Worm (Caenorhabditis elegans) whole organism, late embryonic: ENCODE measurements around the gene F12A10.9.

Experiments used
- C08G9.2 ChIP-seq: sonication (generic microtip); optimal IDR thresholded peaks from 2 replicates; lab custom pipeline; 2016; ENCODE audit warnings: mild to moderate bottlenecking, missing genetic modification characterization, moderate library complexity, missing compliant biosample characterization
- K09A11.1 ChIP-seq: sonication (generic microtip); optimal IDR thresholded peaks from 2 replicates; lab custom pipeline; 2017; ENCODE audit warnings: antibody characterized with exemption, mild to moderate bottlenecking, missing genetic modification characterization, missing compliant biosample characterization; ENCODE audit not compliant: insufficient read depth
- Y22D7AL.16 ChIP-seq: sonication (generic microtip); optimal IDR thresholded peaks from 2 replicates; lab custom pipeline; 2016; ENCODE audit warnings: missing genetic modification characterization, missing compliant biosample characterization
- ama-1 ChIP-seq: fragments of 150-350 bp; optimal IDR thresholded peaks from 2 replicates; lab custom pipeline; 2014
- ceh-24 ChIP-seq: sonication (generic microtip); optimal IDR thresholded peaks from 2 replicates; lab custom pipeline; 2016; ENCODE audit warnings: mild to moderate bottlenecking, missing genetic modification characterization, missing compliant biosample characterization
- ceh-31 ChIP-seq: sonication (generic microtip); optimal IDR thresholded peaks from 2 replicates; lab custom pipeline; 2016; ENCODE audit warnings: missing genetic modification characterization, missing compliant biosample characterization
- ceh-34 ChIP-seq: sonication (generic microtip); optimal IDR thresholded peaks from 2 replicates; lab custom pipeline; 2016; ENCODE audit warnings: mild to moderate bottlenecking, missing genetic modification characterization, missing compliant biosample characterization
- ceh-6 ChIP-seq: fragments of 200-800 bp; sonication (Bioruptor generic); optimal IDR thresholded peaks from 2 replicates; lab custom pipeline; 2018; ENCODE audit warnings: mild to moderate bottlenecking, missing genetic modification characterization, missing compliant biosample characterization
- dmd-4 ChIP-seq: sonication (generic microtip); optimal IDR thresholded peaks from 2 replicates; lab custom pipeline; 2016; ENCODE audit warnings: borderline replicate concordance, missing genetic modification characterization, missing compliant biosample characterization
- elt-2 ChIP-seq: sonication (generic microtip); optimal IDR thresholded peaks from 2 replicates; lab custom pipeline; 2016; ENCODE audit warnings: missing genetic modification reagents, missing genetic modification characterization, missing compliant biosample characterization
- elt-4 ChIP-seq: sonication (generic microtip); optimal IDR thresholded peaks from 2 replicates; lab custom pipeline; 2016; ENCODE audit warnings: missing genetic modification characterization, missing compliant biosample characterization
- ets-4 ChIP-seq: sonication (generic microtip); optimal IDR thresholded peaks from 2 replicates; lab custom pipeline; 2016; ENCODE audit warnings: missing genetic modification characterization, missing compliant biosample characterization
- eyg-1 ChIP-seq: sonication (generic microtip); optimal IDR thresholded peaks from 2 replicates; lab custom pipeline; 2016; ENCODE audit warnings: missing genotype, missing genetic modification characterization, missing compliant biosample characterization
- fkh-6 ChIP-seq: sonication (generic microtip); optimal IDR thresholded peaks from 2 replicates; lab custom pipeline; 2016; ENCODE audit warnings: missing genetic modification characterization, missing compliant biosample characterization
- gmeb-2 ChIP-seq: sonication (generic microtip); optimal IDR thresholded peaks from 2 replicates; lab custom pipeline; 2016; ENCODE audit warnings: missing genetic modification characterization, inconsistent platforms, missing compliant biosample characterization
- hlh-13 ChIP-seq: fragments of 200-800 bp; sonication (Bioruptor generic); optimal IDR thresholded peaks from 2 replicates; lab custom pipeline; 2018; ENCODE audit warnings: mild to moderate bottlenecking, missing genetic modification characterization, missing compliant biosample characterization
- hlh-15 ChIP-seq: sonication (generic microtip); optimal IDR thresholded peaks from 2 replicates; lab custom pipeline; 2016; ENCODE audit warnings: missing genetic modification characterization, missing compliant biosample characterization
- mec-3 ChIP-seq: sonication (generic microtip); optimal IDR thresholded peaks from 2 replicates; lab custom pipeline; 2016; ENCODE audit warnings: borderline replicate concordance, missing genetic modification characterization, missing compliant biosample characterization
- nfya-1 ChIP-seq: sonication (generic microtip); optimal IDR thresholded peaks from 2 replicates; lab custom pipeline; 2017; ENCODE audit warnings: missing genetic modification characterization, mild to moderate bottlenecking, missing compliant biosample characterization, antibody characterized with exemption, moderate library complexity
- nhr-232 ChIP-seq: sonication (generic microtip); optimal IDR thresholded peaks from 2 replicates; lab custom pipeline; 2016; ENCODE audit warnings: missing genetic modification characterization, missing compliant biosample characterization
- npax-4 ChIP-seq: sonication (generic microtip); optimal IDR thresholded peaks from 2 replicates; lab custom pipeline; 2016; ENCODE audit warnings: missing genetic modification characterization, missing compliant biosample characterization
- pat-9 ChIP-seq: fragments of 200-800 bp; sonication (Bioruptor generic); optimal IDR thresholded peaks from 2 replicates; lab custom pipeline; 2018; ENCODE audit warnings: mild to moderate bottlenecking, missing genetic modification characterization, moderate library complexity, missing compliant biosample characterization
- pax-1 ChIP-seq: fragments of 150-350 bp; optimal IDR thresholded peaks from 2 replicates; lab custom pipeline; 2014; ENCODE audit warnings: missing biosample characterization, missing genetic modification characterization
- pha-2 ChIP-seq: sonication (generic microtip); optimal IDR thresholded peaks from 2 replicates; lab custom pipeline; 2017; ENCODE audit warnings: mild to moderate bottlenecking, missing genetic modification characterization, missing compliant biosample characterization
- pha-4 ChIP-seq: fragments of 150-350 bp; optimal IDR thresholded peaks from 2 replicates; lab custom pipeline; 2018; ENCODE audit warnings: missing biosample characterization, missing genetic modification reagents, missing genetic modification characterization
- pqm-1 ChIP-seq: sonication (generic microtip); optimal IDR thresholded peaks from 2 replicates; lab custom pipeline; 2016; ENCODE audit warnings: missing genetic modification characterization, missing compliant biosample characterization
- pros-1 ChIP-seq: fragments of 150-350 bp; optimal IDR thresholded peaks from 2 replicates; lab custom pipeline; 2014; ENCODE audit warnings: missing biosample characterization, missing genetic modification reagents, missing genetic modification characterization
- ref-2 ChIP-seq: sonication (generic microtip); optimal IDR thresholded peaks from 2 replicates; lab custom pipeline; 2016; ENCODE audit warnings: missing genetic modification characterization, missing compliant biosample characterization
- sdc-2 ChIP-seq: sonication (generic microtip); optimal IDR thresholded peaks from 2 replicates; lab custom pipeline; 2016; ENCODE audit warnings: missing genotype, missing genetic modification characterization, missing compliant biosample characterization
- syd-9 ChIP-seq: sonication (generic microtip); optimal IDR thresholded peaks from 2 replicates; lab custom pipeline; 2016; ENCODE audit warnings: mild to moderate bottlenecking, missing genetic modification characterization, moderate library complexity, missing compliant biosample characterization
- unc-55 ChIP-seq: sonication (generic microtip); optimal IDR thresholded peaks from 2 replicates; lab custom pipeline; 2017; ENCODE audit warnings: missing biosample characterization, missing genetic modification reagents, missing genetic modification characterization
- unc-86 ChIP-seq: sonication (generic microtip); optimal IDR thresholded peaks from 2 replicates; lab custom pipeline; 2016; ENCODE audit warnings: missing genetic modification characterization, missing compliant biosample characterization

Gene F12A10.9

ce11 chrII:5521411-5521810, 22.9 kb downstream of the F12A10.9 start, which contains the start of gene ZK177.12:
TSS of gene ZK177.12 (plus strand) at chrII:5521711.
- TF ChIP-seq unc-55 (GFP tag; lab: Kevin White, UChicago): no peak
- no peak for TF ChIP-seq ceh-34 (tag; lab: Kevin White, UChicago)
- no peak for TF ChIP-seq syd-9
- no peak for TF ChIP-seq C08G9.2 (tag; lab: Kevin White, UChicago)
- TF ChIP-seq pqm-1 (tag; lab: Kevin White, UChicago): no peak
- TF ChIP-seq dmd-4 (tag; lab: Kevin White, UChicago): no peak
- no peak for TF ChIP-seq ama-1 (lab: Kevin White, UChicago)
- TF ChIP-seq sdc-2 (tag; lab: Kevin White, UChicago): no peak
- TF ChIP-seq npax-4: no peak

- no peak for TF ChIP-seq nfya-1
- TF ChIP-seq npax-4: no peak
- no peak for TF ChIP-seq elt-4 (tag; lab: Kevin White, UChicago)
- TF ChIP-seq, all 69 proteins: peak for 0
Measured at ce11 chrII:5522637-5523036, 24.1 kb downstream of the F12A10.9 start, which contains the start of gene ZK177.11. TSS of gene ZK177.11 (plus strand) at chrII:5522937.

ce11 chrII:5525297-5525696, 26.8 kb downstream of the F12A10.9 start, which contains the start of gene tbx-35:
TSS of gene tbx-35 (minus strand) at chrII:5525397.
- TF ChIP-seq nhr-232 (tag; lab: Kevin White, UChicago) (no peak), ceh-6 (GFP tag; lab: Kevin White, UChicago) (no peak), pqm-1 (tag; lab: Kevin White, UChicago) (no peak)

- TF ChIP-seq pha-4 (tag; lab: Kevin White, UChicago): no peak
- TF ChIP-seq ref-2 (tag; lab: Kevin White, UChicago): no peak
- no peak for TF ChIP-seq sdc-2 (tag; lab: Kevin White, UChicago)
- no peak for TF ChIP-seq mec-3 (tag; lab: Kevin White, UChicago)
- TF ChIP-seq ceh-31: no peak
- no peak for TF ChIP-seq eyg-1 (tag; lab: Kevin White, UChicago)
- no peak for TF ChIP-seq unc-86 (tag; lab: Kevin White, UChicago)
- no peak for TF ChIP-seq nhr-232 (tag; lab: Kevin White, UChicago)
- TF ChIP-seq elt-2: no peak
- no peak for TF ChIP-seq ets-4 (tag; lab: Kevin White, UChicago)
- TF ChIP-seq pha-2: no peak
- no peak for TF ChIP-seq hlh-13
- TF ChIP-seq fkh-6 (tag; lab: Kevin White, UChicago): no peak
- TF ChIP-seq nfya-1: no peak
- TF ChIP-seq, all 69 proteins: peak for 0
Measured at ce11 chrII:5527841-5528240, 29.4 kb downstream of the F12A10.9 start, which contains the start of gene ZK177.1. TSS of gene ZK177.1 (plus strand) at chrII:5528141.

- TF ChIP-seq pros-1 (tag; lab: Kevin White, UChicago): no peak
- TF ChIP-seq pax-1 (tag; lab: Kevin White, UChicago): no peak
- no peak for TF ChIP-seq hlh-15 (tag; lab: Kevin White, UChicago)
- no peak for TF ChIP-seq ceh-31
- TF ChIP-seq Y22D7AL.16 (tag; lab: Kevin White, UChicago): no peak
- no peak for TF ChIP-seq pat-9 (tag; lab: Kevin White, UChicago)
- no peak for TF ChIP-seq eyg-1 (tag; lab: Kevin White, UChicago)
- TF ChIP-seq ceh-6 (GFP tag; lab: Kevin White, UChicago): no peak
- TF ChIP-seq gmeb-2 (tag; lab: Kevin White, UChicago): no peak
- TF ChIP-seq ref-2 (tag; lab: Kevin White, UChicago): no peak
- TF ChIP-seq ceh-24 (tag; lab: Kevin White, UChicago): no peak
- no peak for TF ChIP-seq mec-3 (tag; lab: Kevin White, UChicago)
- TF ChIP-seq K09A11.1 (tag; lab: Kevin White, UChicago): no peak
- TF ChIP-seq, all 69 proteins: peak for 0
Measured at ce11 chrII:5531855-5532328, 33.4 kb downstream of the F12A10.9 start, which contains the start of gene C17C3.9. TSS of gene C17C3.9 (minus strand) at chrII:5532278.
